Fruit fly (Drosophila melanogaster) whole organism, embryonic: ENCODE data around the gene RpS28b.

Experiments
- Aef1 ChIP-seq: fragments of 200-800 bp; sonication (Bioruptor generic); IDR thresholded peaks from 3 replicates; pipeline ENCODE4 v1.3.6; 2022; ENCODE audit warnings: missing biosample characterization, missing genetic modification characterization
- CG10979 ChIP-seq: fragments of 200-800 bp; sonication (Bioruptor generic); optimal IDR thresholded peaks from 2 replicates; lab custom pipeline; 2018; ENCODE audit warnings: missing biosample characterization, mild to moderate bottlenecking, missing genetic modification characterization, moderate library complexity
- CG11504 ChIP-seq: fragments of 200-800 bp; sonication (Bioruptor generic); optimal IDR thresholded peaks from 3 replicates; lab custom pipeline; 2019; ENCODE audit warnings: missing biosample characterization, mild to moderate bottlenecking, missing genetic modification characterization, moderate library complexity
- CG12659 ChIP-seq: fragments of 200-800 bp; sonication (Bioruptor generic); optimal IDR thresholded peaks from 3 replicates; lab custom pipeline; 2017; ENCODE audit warnings: mild to moderate bottlenecking, missing biosample characterization, missing genetic modification reagents, missing genetic modification characterization
- CG17568 ChIP-seq: fragments of 200-800 bp; sonication (Bioruptor generic); optimal IDR thresholded peaks from 2 replicates; lab custom pipeline; 2018; ENCODE audit warnings: missing biosample characterization, mild to moderate bottlenecking, missing genetic modification characterization, moderate library complexity
- CG1832 ChIP-seq: fragments of 200-800 bp; sonication (Bioruptor generic); optimal IDR thresholded peaks from 2 replicates; lab custom pipeline; 2017; ENCODE audit warnings: missing biosample characterization, mild to moderate bottlenecking, missing genetic modification characterization, inconsistent platforms
- CG2129 ChIP-seq: fragments of 200-800 bp; sonication (Bioruptor generic); IDR thresholded peaks from 2 replicates; pipeline ENCODE4 v1.3.6; 2022; ENCODE audit warnings: missing biosample characterization, missing genetic modification characterization; ENCODE audit not compliant: partially characterized antibody
- CG31441 ChIP-seq: fragments of 200-800 bp; sonication (Bioruptor generic); IDR thresholded peaks from 2 replicates; pipeline ENCODE4 v1.3.6; 2022; ENCODE audit warnings: missing biosample characterization, missing genetic modification characterization
- CG4328 ChIP-seq: fragments of 200-800 bp; sonication (Bioruptor generic); optimal IDR thresholded peaks from 3 replicates; lab custom pipeline; 2017; ENCODE audit warnings: missing biosample characterization, missing genetic modification reagents, missing genetic modification characterization
- CG4404 ChIP-seq: fragments of 200-800 bp; sonication (Bioruptor generic); IDR thresholded peaks from 2 replicates; pipeline ENCODE4 v1.3.6; 2022; ENCODE audit warnings: missing biosample characterization, missing genetic modification characterization
- CG4707 ChIP-seq: fragments of 200-800 bp; sonication (Bioruptor generic); optimal IDR thresholded peaks from 2 replicates; lab custom pipeline; 2018; ENCODE audit warnings: missing biosample characterization, mild to moderate bottlenecking, missing genetic modification characterization, moderate library complexity
- CG4820 ChIP-seq: fragments of 200-800 bp; sonication (Bioruptor generic); optimal IDR thresholded peaks from 3 replicates; lab custom pipeline; 2016; ENCODE audit warnings: missing biosample characterization, missing genetic modification characterization
- CG5245 ChIP-seq: fragments of 200-800 bp; sonication (Bioruptor generic); optimal IDR thresholded peaks from 3 replicates; lab custom pipeline; 2016; ENCODE audit warnings: missing biosample characterization, missing genetic modification characterization
- CG6813 ChIP-seq: fragments of 200-800 bp; sonication (Bioruptor generic); optimal IDR thresholded peaks from 2 replicates; lab custom pipeline; 2017; ENCODE audit warnings: missing biosample characterization, missing genetic modification characterization, mild to moderate bottlenecking, moderate library complexity, missing genetic modification reagents
- CG7928 ChIP-seq: fragments of 200-800 bp; sonication (Bioruptor generic); optimal IDR thresholded peaks from 2 replicates; lab custom pipeline; 2017; ENCODE audit warnings: missing biosample characterization, mild to moderate bottlenecking, missing genetic modification characterization
- CG7963 ChIP-seq: fragments of 200-800 bp; sonication (Bioruptor generic); IDR thresholded peaks from 3 replicates; pipeline ENCODE4 v1.3.6; 2022; ENCODE audit warnings: missing biosample characterization, missing genetic modification characterization; ENCODE audit not compliant: partially characterized antibody
- CG8765 ChIP-seq: fragments of 200-800 bp; sonication (Bioruptor generic); IDR thresholded peaks from 2 replicates; pipeline ENCODE4 v1.3.6; 2022; ENCODE audit warnings: missing biosample characterization, missing genetic modification characterization
- CG9609 ChIP-seq: fragments of 200-800 bp; sonication (Bioruptor generic); optimal IDR thresholded peaks from 3 replicates; lab custom pipeline; 2016; ENCODE audit warnings: missing biosample characterization, missing genetic modification characterization
- CG9727 ChIP-seq: fragments of 200-800 bp; sonication (Bioruptor generic); optimal IDR thresholded peaks from 3 replicates; lab custom pipeline; 2017; ENCODE audit warnings: missing biosample characterization, mild to moderate bottlenecking, missing genetic modification characterization
- CkIIα-i1 ChIP-seq: fragments of 200-800 bp; sonication (Bioruptor generic); IDR thresholded peaks from 2 replicates; pipeline ENCODE4 v1.3.6; 2022; ENCODE audit warnings: missing biosample characterization, missing genetic modification characterization
- Doc3 ChIP-seq: fragments of 200-800 bp; sonication (Bioruptor generic); IDR thresholded peaks from 3 replicates; pipeline ENCODE4 v1.3.6; 2022; ENCODE audit warnings: missing biosample characterization, missing genetic modification characterization; ENCODE audit not compliant: partially characterized antibody
- ERR ChIP-seq: fragments of 200-800 bp; sonication (Bioruptor generic); optimal IDR thresholded peaks from 2 replicates; lab custom pipeline; 2016; ENCODE audit warnings: missing biosample characterization, missing genetic modification characterization
- HHEX ChIP-seq: fragments of 200-800 bp; sonication (Bioruptor generic); optimal IDR thresholded peaks from 3 replicates; lab custom pipeline; 2017; ENCODE audit warnings: missing biosample characterization, mild to moderate bottlenecking, missing genetic modification characterization, missing genetic modification reagents
- Opbp ChIP-seq: fragments of 200-800 bp; sonication (Bioruptor generic); IDR thresholded peaks from 3 replicates; pipeline ENCODE4 v1.3.6; 2022; ENCODE audit warnings: missing biosample characterization, missing genetic modification characterization; ENCODE audit not compliant: partially characterized antibody
- Optix ChIP-seq: fragments of 200-800 bp; sonication (Bioruptor generic); IDR thresholded peaks from 3 replicates; pipeline ENCODE4 v1.3.6; 2022; ENCODE audit warnings: missing biosample characterization, missing genetic modification characterization
- Six4 ChIP-seq: fragments of 200-800 bp; sonication (Bioruptor generic); optimal IDR thresholded peaks from 2 replicates; lab custom pipeline; 2016; ENCODE audit warnings: missing biosample characterization, missing genetic modification characterization
- Sry-β ChIP-seq: fragments of 200-800 bp; sonication (Bioruptor generic); optimal IDR thresholded peaks from 2 replicates; lab custom pipeline; 2018; ENCODE audit warnings: missing biosample characterization, mild to moderate bottlenecking, missing genetic modification characterization, moderate library complexity
- Ssrp ChIP-seq: fragments of 200-800 bp; sonication (Bioruptor generic); optimal IDR thresholded peaks from 2 replicates; lab custom pipeline; 2018; ENCODE audit warnings: missing biosample characterization, mild to moderate bottlenecking, missing genetic modification characterization, moderate library complexity
- TFAM ChIP-seq: fragments of 200-800 bp; sonication (Bioruptor generic); optimal IDR thresholded peaks from 2 replicates; lab custom pipeline; 2017; ENCODE audit warnings: missing biosample characterization, missing genetic modification characterization, inconsistent platforms
- ab ChIP-seq: fragments of 200-800 bp; sonication (Bioruptor generic); optimal IDR thresholded peaks from 2 replicates; lab custom pipeline; 2016; ENCODE audit warnings: missing biosample characterization, missing genetic modification characterization
- btn ChIP-seq: fragments of 200-800 bp; sonication (Bioruptor generic); optimal IDR thresholded peaks from 2 replicates; lab custom pipeline; 2016; ENCODE audit warnings: missing biosample characterization, missing genetic modification characterization
- cad ChIP-seq: fragments of >200 bp; optimal IDR thresholded peaks from 2 replicates; lab custom pipeline; 2017; ENCODE audit warnings: missing biosample characterization, missing genetic modification characterization
- dimm ChIP-seq: fragments of 200-800 bp; sonication (Bioruptor generic); IDR thresholded peaks from 2 replicates; pipeline ENCODE4 v1.3.6; 2022; ENCODE audit warnings: missing biosample characterization, missing genetic modification characterization
- emc ChIP-seq: fragments of 200-800 bp; sonication (Bioruptor generic); optimal IDR thresholded peaks from 2 replicates; lab custom pipeline; 2016; ENCODE audit warnings: missing biosample characterization, missing genetic modification characterization
- fd64A ChIP-seq: fragments of 200-800 bp; sonication (Bioruptor generic); optimal IDR thresholded peaks from 3 replicates; lab custom pipeline; 2018; ENCODE audit warnings: missing biosample characterization, mild to moderate bottlenecking, missing genetic modification characterization
- gcm ChIP-seq: fragments of 200-800 bp; sonication (Bioruptor generic); optimal IDR thresholded peaks from 2 replicates; lab custom pipeline; 2019; ENCODE audit warnings: missing biosample characterization, mild to moderate bottlenecking, missing genetic modification characterization, moderate library complexity
- gsb-n ChIP-seq: fragments of 200-800 bp; sonication (Bioruptor generic); optimal IDR thresholded peaks from 3 replicates; lab custom pipeline; 2018; ENCODE audit warnings: missing biosample characterization, mild to moderate bottlenecking, missing genetic modification characterization
- hth ChIP-seq: fragments of >200 bp; optimal IDR thresholded peaks from 2 replicates; lab custom pipeline; 2017; ENCODE audit warnings: inconsistent platforms
- knrl ChIP-seq: fragments of 200-800 bp; sonication (Bioruptor generic); IDR thresholded peaks from 3 replicates; pipeline ENCODE4 v1.3.6; 2022; ENCODE audit warnings: missing biosample characterization, missing genetic modification characterization; ENCODE audit not compliant: partially characterized antibody
- lbe ChIP-seq: fragments of 200-800 bp; sonication (Bioruptor generic); optimal IDR thresholded peaks from 2 replicates; lab custom pipeline; 2016; ENCODE audit warnings: missing biosample characterization, mild to moderate bottlenecking, missing genetic modification characterization
- nau ChIP-seq: fragments of 200-800 bp; sonication (Bioruptor generic); optimal IDR thresholded peaks from 3 replicates; lab custom pipeline; 2017; ENCODE audit warnings: missing biosample characterization, mild to moderate bottlenecking, missing genetic modification characterization, missing genetic modification reagents
- nmo ChIP-seq: fragments of 200-800 bp; sonication (Bioruptor generic); optimal IDR thresholded peaks from 2 replicates; lab custom pipeline; 2018; ENCODE audit warnings: missing biosample characterization, mild to moderate bottlenecking, missing genetic modification characterization, moderate library complexity
- ro ChIP-seq: fragments of 200-800 bp; sonication (Bioruptor generic); IDR thresholded peaks from 2 replicates; pipeline ENCODE4 v1.3.6; 2022; ENCODE audit warnings: missing biosample characterization, missing genetic modification characterization
- row ChIP-seq: fragments of 200-800 bp; sonication (Bioruptor generic); IDR thresholded peaks from 3 replicates; pipeline ENCODE4 v1.3.6; 2022; ENCODE audit warnings: missing biosample characterization, missing genetic modification characterization
- sens-2 ChIP-seq: fragments of 200-800 bp; sonication (Bioruptor generic); IDR thresholded peaks from 2 replicates; pipeline ENCODE4 v1.3.6; 2022; ENCODE audit warnings: missing biosample characterization, missing genetic modification characterization
- sima ChIP-seq: fragments of 200-800 bp; sonication (Bioruptor generic); optimal IDR thresholded peaks from 2 replicates; lab custom pipeline; 2016; ENCODE audit warnings: missing biosample characterization, missing genetic modification characterization
- tap ChIP-seq: fragments of 200-800 bp; optimal IDR thresholded peaks from 3 replicates; lab custom pipeline; 2019; ENCODE audit warnings: missing biosample characterization, mild to moderate bottlenecking, missing genetic modification characterization, moderate library complexity
- tup ChIP-seq: fragments of 200-800 bp; sonication (Bioruptor generic); optimal IDR thresholded peaks from 2 replicates; lab custom pipeline; 2016; ENCODE audit warnings: missing biosample characterization, mild to moderate bottlenecking, missing genetic modification characterization, moderate library complexity
- zf30C ChIP-seq: fragments of 200-800 bp; sonication (Bioruptor generic); optimal IDR thresholded peaks from 3 replicates; lab custom pipeline; 2018; ENCODE audit warnings: missing biosample characterization, mild to moderate bottlenecking, missing genetic modification characterization

RpS28b gene

DNA sequence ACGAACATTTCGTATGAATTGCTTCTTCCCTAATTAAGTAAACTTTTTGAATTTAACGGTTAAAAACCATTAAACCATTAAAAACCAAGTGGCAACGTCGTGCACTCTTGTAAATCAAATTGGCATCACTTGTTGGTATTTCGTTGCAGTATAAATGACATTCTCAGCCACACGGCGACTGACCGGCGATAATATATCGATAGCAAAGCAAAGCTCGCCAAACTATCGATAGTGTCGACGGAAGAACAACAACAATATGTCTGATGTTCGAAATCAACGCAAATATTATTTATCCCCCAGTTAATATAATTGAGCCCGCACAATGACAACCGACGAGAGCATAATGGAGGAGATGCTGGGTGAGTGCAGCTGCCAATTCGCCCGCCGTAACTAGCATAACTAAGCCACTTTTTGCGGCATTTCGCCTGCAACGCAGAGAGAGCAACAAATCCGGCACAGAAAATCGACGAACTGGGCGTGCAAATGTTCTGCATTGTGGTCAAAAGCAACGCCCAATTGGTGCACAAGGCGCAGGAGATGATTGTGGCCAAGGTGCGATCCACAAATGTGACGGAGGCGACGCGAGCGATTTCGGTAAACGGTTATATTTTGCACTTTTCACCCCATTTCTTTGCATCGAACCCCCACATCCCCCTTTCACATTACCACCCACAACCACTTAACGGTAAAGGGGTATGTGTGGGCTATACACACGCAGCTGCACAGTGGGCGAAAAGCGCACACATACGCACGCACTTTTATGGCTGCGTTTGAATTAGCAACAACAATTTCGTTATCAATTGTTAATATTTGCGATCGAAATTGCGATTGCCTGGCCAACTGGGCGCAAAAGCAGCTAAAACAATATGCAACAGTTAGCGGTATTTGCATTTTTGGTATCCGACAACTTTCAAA is 46.7 kb downstream of the RpS28b start, which contains the start of gene Gga (continued):
- no peak for TF ChIP-seq gcm (GFP tag; lab: Kevin White, UChicago)
- no peak for TF ChIP-seq fd64A (GFP tag; lab: Kevin White, UChicago)
- no peak for TF ChIP-seq ro (GFP tag; lab: Robert Waterston, UW)
- TF ChIP-seq ERR (GFP tag; lab: Kevin White, UChicago): no peak
- peak; percentile 50 for TF ChIP-seq CG12659
- TF ChIP-seq CG6813 (GFP tag; lab: Kevin White, UChicago): no peak
- TF ChIP-seq ab (GFP tag; lab: Kevin White, UChicago): no peak
- no peak for TF ChIP-seq CG4404 (GFP tag; lab: Robert Waterston, UW)
- no peak for TF ChIP-seq CG5245
- no peak for TF ChIP-seq nau (GFP tag; lab: Kevin White, UChicago)
- no peak for TF ChIP-seq Six4
- TF ChIP-seq zf30C (GFP tag; lab: Kevin White, UChicago): no peak
- no peak for TF ChIP-seq CG10979 (tag; lab: Kevin White, UChicago)
- no peak for TF ChIP-seq tap (tag; lab: Kevin White, UChicago)
- no peak for TF ChIP-seq CkIIα-i1
- TF ChIP-seq dimm (GFP tag; lab: Robert Waterston, UW): no peak
- TF ChIP-seq Sry-β (GFP tag; lab: Kevin White, UChicago): no peak
- TF ChIP-seq Aef1: peak; percentile 58; the same call in 2 of the 3 replicates
- TF ChIP-seq CG4820 (GFP tag; lab: Kevin White, UChicago): no peak
- TF ChIP-seq Ssrp (tag; lab: Kevin White, UChicago): no peak
- TF ChIP-seq tup (GFP tag; lab: Kevin White, UChicago): no peak
- TF ChIP-seq CG4328 (GFP tag; lab: Kevin White, UChicago): no peak
- TF ChIP-seq sens-2 (GFP tag; lab: Robert Waterston, UW): no peak
- no peak for TF ChIP-seq hth (lab: Kevin White, UChicago)
- no peak for TF ChIP-seq emc
- no peak for TF ChIP-seq HHEX (GFP tag; lab: Kevin White, UChicago)
- no peak for TF ChIP-seq btn (GFP tag; lab: Kevin White, UChicago)
- TF ChIP-seq knrl (GFP tag; lab: Robert Waterston, UW): peak; percentile 84
- no peak for TF ChIP-seq CG9727 (GFP tag; lab: Kevin White, UChicago)
- no peak for TF ChIP-seq nmo (GFP tag; lab: Kevin White, UChicago)
- TF ChIP-seq CG9609 (GFP tag; lab: Kevin White, UChicago): no peak
- TF ChIP-seq Opbp (GFP tag; lab: Robert Waterston, UW): peak; percentile 91
- TF ChIP-seq TFAM (GFP tag; lab: Kevin White, UChicago): no peak
- no peak for TF ChIP-seq lbe (GFP tag; lab: Kevin White, UChicago)
- peak; percentile 67; the same call in 1 of the 2 replicates for TF ChIP-seq CG2129 (GFP tag; lab: Robert Waterston, UW)
- no peak for TF ChIP-seq sima (GFP tag; lab: Kevin White, UChicago)
- peak; percentile 75 for TF ChIP-seq Doc3 (GFP tag; lab: Robert Waterston, UW)
- peak; percentile 79 for TF ChIP-seq CG7963 (GFP tag; lab: Robert Waterston, UW)
- TF ChIP-seq Optix (GFP tag; lab: Robert Waterston, UW): no peak
- TF ChIP-seq gsb-n (tag; lab: Kevin White, UChicago): no peak
- TF ChIP-seq CG31441: no peak
- TF ChIP-seq CG17568: no peak
- TF ChIP-seq cad: no peak
- no peak for TF ChIP-seq CG11504
- no peak for TF ChIP-seq CG8765
- no peak for TF ChIP-seq CG7928
- TF ChIP-seq CG4707: peak; percentile 56
- no peak for TF ChIP-seq CG1832 (GFP tag; lab: Kevin White, UChicago)
- TF ChIP-seq row (GFP tag; lab: Robert Waterston, UW): no peak
